Fruit fly (Drosophila melanogaster) whole organism, adult: Measurements from ENCODE around the gene CG31776.

Source experiments
- CG11617 ChIP-seq: fragments of 200-800 bp; sonication (Bioruptor generic); optimal IDR thresholded peaks from 2 replicates; lab custom pipeline; 2017; ENCODE audit warnings: mild to moderate bottlenecking, missing biosample characterization, missing genetic modification reagents, missing genetic modification characterization
- CG14711 ChIP-seq: fragments of 200-800 bp; sonication (Bioruptor generic); optimal IDR thresholded peaks from 2 replicates; lab custom pipeline; 2018; ENCODE audit warnings: missing biosample characterization, mild to moderate bottlenecking, missing genetic modification characterization, moderate library complexity
- pad ChIP-seq: fragments of 200-800 bp; sonication (Bioruptor generic); optimal IDR thresholded peaks from 3 replicates; lab custom pipeline; 2017; ENCODE audit warnings: missing biosample characterization, missing genetic modification characterization, mild to moderate bottlenecking, moderate library complexity, missing genetic modification reagents

- no peak for TF ChIP-seq CG14711 (tag; lab: Kevin White, UChicago)
- no peak for TF ChIP-seq pad (GFP tag; lab: Kevin White, UChicago)
- no peak for TF ChIP-seq CG11617
These were observed 41.4 kb upstream of the CG31776 start for dm6 chr2L:3428419-3429097.
